Fruit fly (Drosophila melanogaster): ENCODE measurements around the gene CG43816.

DNA sequence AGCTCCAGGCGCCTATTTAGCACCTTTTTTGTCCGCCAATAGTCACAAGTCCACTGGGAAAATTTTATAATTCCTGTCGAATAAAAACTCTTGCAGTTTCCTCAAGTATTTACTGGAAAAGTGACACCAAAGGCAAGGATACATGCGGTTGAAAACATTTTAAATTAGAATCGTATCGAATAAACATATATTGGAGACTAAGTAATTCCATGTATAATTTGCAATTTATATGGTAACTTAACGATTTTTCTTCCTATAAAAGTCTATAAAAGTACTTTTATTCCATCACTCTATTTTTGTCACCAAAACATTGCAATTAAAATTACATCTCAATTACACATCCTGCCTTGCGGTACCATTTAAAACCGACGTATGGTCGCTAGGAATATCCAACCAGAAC is 584 bp upstream of the CG43816 start, which contains the start of gene CG34167:
- TF ChIP-seq CTCF (optimal IDR thresholded peaks at IDR 0.05) (no peak), CG8478 (optimal IDR thresholded peaks at IDR 0.05) (no peak)

Data from S2 (cell line).